Worm (Caenorhabditis elegans): ENCODE measurements around the gene Y55F3BR.11.

Y55F3BR.11 gene

DNA sequence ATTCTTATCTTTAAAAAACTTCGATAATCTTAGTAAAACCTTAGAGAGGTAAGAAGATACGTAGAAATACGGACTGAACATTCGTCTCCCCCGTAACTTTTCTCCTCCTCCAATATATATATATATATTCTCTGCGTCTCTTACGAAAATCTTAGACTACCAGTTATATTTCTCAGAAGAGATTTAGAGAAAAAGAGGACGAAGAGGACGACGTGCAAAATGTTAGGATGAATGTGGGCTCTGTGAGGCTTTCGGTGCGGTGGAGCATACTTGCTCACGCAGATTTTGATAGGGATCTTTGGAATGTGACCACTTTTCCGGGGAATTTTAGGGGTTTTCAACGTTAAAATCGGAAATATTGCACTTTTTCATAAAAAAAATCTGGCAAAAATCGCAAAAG, 26.6 kb upstream of the Y55F3BR.11 start (continued):
- TF ChIP-seq spr-3 (GFP tag; optimal IDR thresholded peaks at IDR 0.05) (no peak), dmd-6 (GFP tag; IDR thresholded peaks at IDR 0.05) (no peak), daf-16 (GFP tag; optimal IDR thresholded peaks at IDR 0.05) (no peak), daf-16 (tag; optimal IDR thresholded peaks at IDR 0.05) (no peak), T20F7.1 (GFP tag; optimal IDR thresholded peaks at IDR 0.05) (peak; percentile 24), hlh-30 (tag; optimal IDR thresholded peaks at IDR 0.05; ENCODE audit: insufficient read depth) (peak; percentile 64), rbr-2 (tag; optimal IDR thresholded peaks at IDR 0.05) (peak; percentile 40), mes-2 (tag; optimal IDR thresholded peaks at IDR 0.05; ENCODE audit: poor library complexity, severe bottlenecking) (no peak), ceh-20 (GFP tag; IDR thresholded peaks at IDR 0.05) (no peak), F10B5.3 (tag; optimal IDR thresholded peaks at IDR 0.05) (no peak), unc-62 (GFP tag; optimal IDR thresholded peaks at IDR 0.05 in 1 of 2) (no peak), unc-62 (tag; optimal IDR thresholded peaks at IDR 0.05) (no peak), snpc-1.2 (GFP tag; IDR thresholded peaks at IDR 0.05) (no peak), lir-3 (tag; optimal IDR thresholded peaks at IDR 0.05) (no peak), egl-27 (tag; optimal IDR thresholded peaks at IDR 0.05) (no peak), nhr-42 (GFP tag; IDR thresholded peaks at IDR 0.05) (no peak), pha-4 (GFP tag; IDR thresholded peaks at IDR 0.05) (no peak), pha-4 (tag; optimal IDR thresholded peaks at IDR 0.05) (no peak), hlh-11 (tag; optimal IDR thresholded peaks at IDR 0.05) (peak; percentile 20), ZK546.5 (tag; optimal IDR thresholded peaks at IDR 0.05) (no peak), duxl-1 (tag; optimal IDR thresholded peaks at IDR 0.05; ENCODE audit: poor library complexity) (no peak), aha-1 (tag) (peak; percentile 100), spr-1 (tag; optimal IDR thresholded peaks at IDR 0.05) (no peak), lin-1 (GFP tag; IDR thresholded peaks at IDR 0.05) (no peak)

ce11 chrIV:829107-829506, 25.9 kb upstream of the Y55F3BR.11 start:
- TF ChIP-seq fos-1 (tag; optimal IDR thresholded peaks at IDR 0.05) (no peak), vab-7 (GFP tag; IDR thresholded peaks at IDR 0.05) (no peak), daf-16 (GFP tag; optimal IDR thresholded peaks at IDR 0.05) (no peak), daf-16 (tag; optimal IDR thresholded peaks at IDR 0.05) (peak; percentile 32), attf-4 (tag; optimal IDR thresholded peaks at IDR 0.05) (no peak), hlh-30 (tag; optimal IDR thresholded peaks at IDR 0.05; ENCODE audit: insufficient read depth) (peak; percentile 60)

- TF ChIP-seq madf-5 (GFP tag; IDR thresholded peaks at IDR 0.05) (no peak), sdz-12 (GFP tag; optimal IDR thresholded peaks at IDR 0.05) (no peak), T26A8.4 (GFP tag; IDR thresholded peaks at IDR 0.05) (no peak), daf-19 (GFP tag; conservative IDR thresholded peaks at IDR 0.05) (no peak), attf-4 (tag; optimal IDR thresholded peaks at IDR 0.05) (no peak), unc-130 (GFP tag; optimal IDR thresholded peaks at IDR 0.05) (no peak), nhr-25 (tag; optimal IDR thresholded peaks at IDR 0.05; ENCODE audit: borderline replicate concordance, insufficient read depth) (no peak), nhr-48 (tag; optimal IDR thresholded peaks at IDR 0.05) (no peak), zfp-2 (tag; optimal IDR thresholded peaks at IDR 0.05) (no peak), daf-12 (tag; optimal IDR thresholded peaks at IDR 0.05) (no peak), unc-62 (GFP tag; optimal IDR thresholded peaks at IDR 0.05 in 1 of 2) (no peak), unc-62 (tag; optimal IDR thresholded peaks at IDR 0.05) (no peak), ZK337.2 (GFP tag; IDR thresholded peaks at IDR 0.05) (no peak), hlh-11 (tag; optimal IDR thresholded peaks at IDR 0.05) (no peak), hif-1 (tag; optimal IDR thresholded peaks at IDR 0.05) (no peak)
Observed at ce11 chrIV:829691-830090, 25.3 kb upstream of the Y55F3BR.11 start.
